Fruit fly (Drosophila melanogaster): Measurements from ENCODE around the gene vap.

The vap gene

dm6 chrX:15992527-15992897 lies 13.1 kb downstream of the vap start (continued):
- TF ChIP-seq chif (GFP tag; optimal IDR thresholded peaks at IDR 0.05) (no peak), toy (GFP tag; IDR thresholded peaks at IDR 0.05) (no peak), CG15011 (GFP tag; optimal IDR thresholded peaks at IDR 0.05) (no peak), CG4424 (GFP tag; optimal IDR thresholded peaks at IDR 0.05) (no peak), Bgb (GFP tag; IDR thresholded peaks at IDR 0.05; ENCODE audit: partially characterized antibody) (no peak), dpn (GFP tag; optimal IDR thresholded peaks at IDR 0.05) (no peak), onecut (GFP tag; IDR thresholded peaks at IDR 0.05) (no peak), ac (GFP tag; optimal IDR thresholded peaks at IDR 0.05) (no peak), CG9727 (GFP tag; optimal IDR thresholded peaks at IDR 0.05) (no peak), CG13424 (tag; optimal IDR thresholded peaks at IDR 0.05) (no peak), Blimp-1 (GFP tag; optimal IDR thresholded peaks at IDR 0.05) (no peak), CG33557 (GFP tag; optimal IDR thresholded peaks at IDR 0.05) (no peak), HLH3B (GFP tag; IDR thresholded peaks at IDR 0.05) (no peak), MESR4 (GFP tag; optimal IDR thresholded peaks at IDR 0.05) (peak; percentile 72), CG8765 (GFP tag; IDR thresholded peaks at IDR 0.05) (no peak)

dm6 chrX:15991618-15992526 lies 13.7 kb downstream of the vap start, which contains the start of the genes CG46312, eIF5 and exd:
Gene CG46312, minus strand, starts transcription at chrX:15991974.
Gene eIF5, minus strand, starts transcription at chrX:15991974.
Gene exd, plus strand, starts transcription at chrX:15992468.
- no peak for TF ChIP-seq CG1792 (GFP tag; optimal IDR thresholded peaks at IDR 0.05)
- peak; percentile 42 for TF ChIP-seq gfzf (GFP tag; optimal IDR thresholded peaks at IDR 0.05)
- TF ChIP-seq esg (GFP tag; conservative IDR thresholded peaks at IDR 0.05) = no peak
- TF ChIP-seq CG9437 (GFP tag; optimal IDR thresholded peaks at IDR 0.05) = peak; percentile 42
- peak; percentile 31 for TF ChIP-seq pzg (GFP tag; optimal IDR thresholded peaks at IDR 0.05)
- TF ChIP-seq CG1233 (GFP tag; optimal IDR thresholded peaks at IDR 0.05) = no peak
- TF ChIP-seq Doc2 (GFP tag; IDR thresholded peaks at IDR 0.05) = no peak
- peak; percentile 9 for TF ChIP-seq CG1602 (GFP tag; optimal IDR thresholded peaks at IDR 0.05)
- TF ChIP-seq CG10543 (GFP tag; optimal IDR thresholded peaks at IDR 0.05) = no peak
- peak; percentile 97 for TF ChIP-seq CG14710 (tag; optimal IDR thresholded peaks at IDR 0.05)
- no peak for TF ChIP-seq bowl (GFP tag; IDR thresholded peaks at IDR 0.05)
- no peak for TF ChIP-seq CG12155 (GFP tag; optimal IDR thresholded peaks at IDR 0.05)
- TF ChIP-seq ac (GFP tag; optimal IDR thresholded peaks at IDR 0.05) = no peak
- TF ChIP-seq CG7745 (tag; optimal IDR thresholded peaks at IDR 0.05) = no peak
- peak; percentile 37; the same call in 1 of the 2 replicates for TF ChIP-seq vvl (GFP tag; IDR thresholded peaks at IDR 0.05)
- TF ChIP-seq nmo (GFP tag; optimal IDR thresholded peaks at IDR 0.05) = peak; percentile 55
- TF ChIP-seq zen2 (GFP tag; IDR thresholded peaks at IDR 0.05; ENCODE audit: partially characterized antibody) = no peak
- TF ChIP-seq CG7786 (GFP tag; optimal IDR thresholded peaks at IDR 0.05) = no peak
- peak; percentile 83 for TF ChIP-seq ssp (GFP tag; IDR thresholded peaks at IDR 0.05)
- no peak for TF ChIP-seq CG3163 (GFP tag; optimal IDR thresholded peaks at IDR 0.05)
- no peak for TF ChIP-seq CG12104 (GFP tag; optimal IDR thresholded peaks at IDR 0.05)
- no peak for TF ChIP-seq CG13624 (GFP tag; optimal IDR thresholded peaks at IDR 0.05)
- peak; percentile 21 for TF ChIP-seq dmrt11E (tag; optimal IDR thresholded peaks at IDR 0.05)
- TF ChIP-seq Oaz (GFP tag; IDR thresholded peaks at IDR 0.05) = no peak
- no peak for TF ChIP-seq Adf1 (GFP tag; IDR thresholded peaks at IDR 0.05)
- no peak for TF ChIP-seq z (GFP tag; IDR thresholded peaks at IDR 0.05)
- TF ChIP-seq zfh2 (GFP tag; optimal IDR thresholded peaks at IDR 0.05) = no peak
- TF ChIP-seq salm (tag; optimal IDR thresholded peaks at IDR 0.05) = no peak
- TF ChIP-seq wor (GFP tag; IDR thresholded peaks at IDR 0.05) = no peak
- no peak for TF ChIP-seq Blimp-1 (GFP tag; optimal IDR thresholded peaks at IDR 0.05)
- peak; percentile 14 for TF ChIP-seq CG8924 (tag; optimal IDR thresholded peaks at IDR 0.05)
- TF ChIP-seq grau (tag; optimal IDR thresholded peaks at IDR 0.05) = no peak
- TF ChIP-seq CG6791 (GFP tag; IDR thresholded peaks at IDR 0.05; ENCODE audit: partially characterized antibody) = peak; percentile 88
- TF ChIP-seq CG3281 (GFP tag; optimal IDR thresholded peaks at IDR 0.05) = no peak
- peak; percentile 13 for TF ChIP-seq Ssrp (tag; optimal IDR thresholded peaks at IDR 0.05)

Measured in whole organism, embryonic.